Worm (Caenorhabditis elegans) whole organism, L4/young adult: ENCODE data around the gene pid-1.

Source experiments
- W03F9.2 ChIP-seq: fragments of 150-350 bp; optimal IDR thresholded peaks from 2 replicates; lab custom pipeline; 2014; ENCODE audit warnings: missing biosample characterization, missing genetic modification characterization
- dao-5 ChIP-seq: sonication (generic microtip); optimal IDR thresholded peaks from 2 replicates; lab custom pipeline; 2016; ENCODE audit warnings: missing genotype, missing genetic modification characterization, moderate library complexity, missing compliant biosample characterization
- him-1 ChIP-seq: sonication (generic microtip); optimal IDR thresholded peaks from 2 replicates; lab custom pipeline; 2016; ENCODE audit warnings: missing genotype, missing genetic modification reagents, missing genetic modification characterization, missing compliant biosample characterization

ce11 chrII:7640161-7640841 lies 50.1 kb downstream of the pid-1 start:
- TF ChIP-seq him-1 (tag; lab: Kevin White, UChicago) (no peak), dao-5 (tag; lab: Kevin White, UChicago) (no peak), W03F9.2 (tag; lab: Kevin White, UChicago) (no peak)
